Fruit fly (Drosophila melanogaster): ENCODE measurements around the gene CG3226.

- TF ChIP-seq CG16779 (tag; optimal IDR thresholded peaks at IDR 0.05): peak; percentile 55
- TF ChIP-seq CG3032 (tag; optimal IDR thresholded peaks at IDR 0.05): peak; percentile 14
- no peak for TF ChIP-seq CG4318 (GFP tag; optimal IDR thresholded peaks at IDR 0.05)
- TF ChIP-seq CG31627 (GFP tag; optimal IDR thresholded peaks at IDR 0.05): no peak
- no peak for TF ChIP-seq CG8319 (GFP tag; optimal IDR thresholded peaks at IDR 0.05)
- no peak for TF ChIP-seq CG6792 (GFP tag; optimal IDR thresholded peaks at IDR 0.05)
- TF ChIP-seq Gug (GFP tag; IDR thresholded peaks at IDR 0.05): peak; percentile 35
- no peak for TF ChIP-seq Hr38 (GFP tag; optimal IDR thresholded peaks at IDR 0.05)
These were observed 22.2 kb downstream of the CG3226 start for dm6 chrX:6631885-6632284.
